Worm (Caenorhabditis elegans): ENCODE results near the gene Y110A2AR.1.

- TF ChIP-seq tbx-2 (tag; optimal IDR thresholded peaks at IDR 0.05): no peak
- no peak for TF ChIP-seq ceh-34 (tag; optimal IDR thresholded peaks at IDR 0.05)
- no peak for TF ChIP-seq unc-55 (GFP tag; optimal IDR thresholded peaks at IDR 0.05)
- no peak for TF ChIP-seq hlh-30 (tag; optimal IDR thresholded peaks at IDR 0.05; ENCODE audit: insufficient read depth)
- TF ChIP-seq T23F11.4 (GFP tag; optimal IDR thresholded peaks at IDR 0.05): no peak
Observed at ce11 chrII:2965215-2965998, 45.9 kb downstream of the Y110A2AR.1 start.
